Worm (Caenorhabditis elegans) whole organism, L4/young adult: ENCODE data around the gene cest-25.

ENCODE experiments used
- W03F9.2 ChIP-seq: fragments of 150-350 bp; optimal IDR thresholded peaks from 2 replicates; lab custom pipeline; 2014; ENCODE audit warnings: missing biosample characterization, missing genetic modification characterization
- dao-5 ChIP-seq: sonication (generic microtip); optimal IDR thresholded peaks from 2 replicates; lab custom pipeline; 2016; ENCODE audit warnings: missing genotype, missing genetic modification characterization, moderate library complexity, missing compliant biosample characterization
- him-1 ChIP-seq: sonication (generic microtip); optimal IDR thresholded peaks from 2 replicates; lab custom pipeline; 2016; ENCODE audit warnings: missing genotype, missing genetic modification reagents, missing genetic modification characterization, missing compliant biosample characterization

Gene cest-25

ce11 chrIII:2686064-2686463, 53.3 kb downstream of the cest-25 start, which contains the start of the genes Y71H2AL.2, Y71H2AL.4 and pbo-1:
TSS of gene Y71H2AL.2 (plus strand) at chrIII:2686364.
TSS of gene Y71H2AL.4 (plus strand) at chrIII:2686408.
TSS of gene pbo-1 (minus strand) at chrIII:2686463.
- TF ChIP-seq him-1 (tag; lab: Kevin White, UChicago) (no peak), dao-5 (tag; lab: Kevin White, UChicago) (no peak), W03F9.2 (tag; lab: Kevin White, UChicago) (no peak)
